Fruit fly (Drosophila melanogaster) whole organism, embryonic: Measurements from ENCODE around the gene mRpL14.

ENCODE experiments used
- CG10267 ChIP-seq: fragments of 200-800 bp; sonication (Bioruptor generic); optimal IDR thresholded peaks from 2 replicates; lab custom pipeline; 2018; ENCODE audit warnings: missing biosample characterization, mild to moderate bottlenecking, missing genetic modification characterization, moderate library complexity
- CG10565 ChIP-seq: fragments of 200-800 bp; sonication (Bioruptor generic); optimal IDR thresholded peaks from 3 replicates; lab custom pipeline; 2016; ENCODE audit warnings: missing biosample characterization, mild to moderate bottlenecking, missing genetic modification characterization
- CG14860 ChIP-seq: fragments of 200-800 bp; sonication (Bioruptor generic); IDR thresholded peaks from 3 replicates; pipeline ENCODE4 v1.3.6; 2022; ENCODE audit warnings: missing biosample characterization, missing genetic modification characterization; ENCODE audit not compliant: partially characterized antibody
- CG15696 ChIP-seq: fragments of 200-800 bp; sonication (Bioruptor generic); optimal IDR thresholded peaks from 2 replicates; lab custom pipeline; 2019; ENCODE audit warnings: missing biosample characterization, mild to moderate bottlenecking, missing genetic modification characterization, moderate library complexity
- CG18476 ChIP-seq: fragments of 200-800 bp; sonication (Bioruptor generic); optimal IDR thresholded peaks from 2 replicates; lab custom pipeline; 2016; ENCODE audit warnings: missing biosample characterization, mild to moderate bottlenecking, missing genetic modification characterization
- CG2199 ChIP-seq: fragments of 200-800 bp; sonication (Bioruptor generic); IDR thresholded peaks from 3 replicates; pipeline ENCODE4 v1.3.6; 2022; ENCODE audit warnings: missing biosample characterization, missing genetic modification characterization
- CG31388 ChIP-seq: fragments of 200-800 bp; sonication (Bioruptor generic); optimal IDR thresholded peaks from 2 replicates; lab custom pipeline; 2016; ENCODE audit warnings: missing biosample characterization, missing genetic modification characterization
- CG32767 ChIP-seq: fragments of 200-800 bp; sonication (Bioruptor generic); IDR thresholded peaks from 2 replicates; pipeline ENCODE4 v1.3.6; 2022; ENCODE audit warnings: missing biosample characterization, missing genetic modification characterization
- CG43689 ChIP-seq: fragments of 200-800 bp; sonication (Bioruptor generic); IDR thresholded peaks from 2 replicates; pipeline ENCODE4 v1.3.6; 2022; ENCODE audit warnings: missing biosample characterization, missing genetic modification characterization
- CG7556 ChIP-seq: fragments of 200-800 bp; sonication (Bioruptor generic); optimal IDR thresholded peaks from 2 replicates; lab custom pipeline; 2017; ENCODE audit warnings: missing biosample characterization, mild to moderate bottlenecking, missing genetic modification characterization
- CG7745 ChIP-seq: fragments of 200-800 bp; sonication (Bioruptor generic); optimal IDR thresholded peaks from 2 replicates; lab custom pipeline; 2018; ENCODE audit warnings: missing biosample characterization, mild to moderate bottlenecking, missing genetic modification characterization, moderate library complexity
- CG7963 ChIP-seq: fragments of 200-800 bp; sonication (Bioruptor generic); IDR thresholded peaks from 3 replicates; pipeline ENCODE4 v1.3.6; 2022; ENCODE audit warnings: missing biosample characterization, missing genetic modification characterization; ENCODE audit not compliant: partially characterized antibody
- CG9797 ChIP-seq: fragments of 200-800 bp; sonication (Bioruptor generic); optimal IDR thresholded peaks from 3 replicates; lab custom pipeline; 2018; ENCODE audit warnings: missing biosample characterization, mild to moderate bottlenecking, missing genetic modification characterization
- CTCF ChIP-seq: fragments of 200-800 bp; sonication (Bioruptor generic); optimal IDR thresholded peaks from 2 replicates; lab custom pipeline; 2017; ENCODE audit warnings: missing biosample characterization, mild to moderate bottlenecking, missing genetic modification characterization, moderate library complexity
- CoRest ChIP-seq: fragments of 200-800 bp; sonication (Bioruptor generic); optimal IDR thresholded peaks from 3 replicates; lab custom pipeline; 2018; ENCODE audit warnings: missing biosample characterization, mild to moderate bottlenecking, missing genetic modification characterization, moderate library complexity
- Dfd ChIP-seq, 2 experiments: fragments of >200 bp; optimal IDR thresholded peaks; 2 replicates each; lab custom pipeline; 2017; ENCODE audit warnings: missing biosample characterization in 2 of 2, missing genetic modification characterization in 2 of 2
- Fer1 ChIP-seq: fragments of 200-800 bp; sonication (Bioruptor generic); optimal IDR thresholded peaks from 2 replicates; lab custom pipeline; 2017; ENCODE audit warnings: missing biosample characterization, mild to moderate bottlenecking, missing genetic modification characterization
- Fer3 ChIP-seq: fragments of 200-800 bp; sonication (Bioruptor generic); optimal IDR thresholded peaks from 2 replicates; lab custom pipeline; 2018; ENCODE audit warnings: missing biosample characterization, mild to moderate bottlenecking, missing genetic modification characterization, moderate library complexity
- H15 ChIP-seq: fragments of 200-800 bp; sonication (Bioruptor generic); IDR thresholded peaks from 3 replicates; pipeline ENCODE4 v1.3.6; 2022; ENCODE audit warnings: missing biosample characterization, missing genetic modification characterization
- Lpt ChIP-seq: fragments of >200 bp; optimal IDR thresholded peaks from 2 replicates; lab custom pipeline; 2018; ENCODE audit warnings: missing biosample characterization, missing genetic modification characterization
- Med ChIP-seq: fragments of 200-800 bp; sonication (Bioruptor generic); peaks from one replicate; lab custom pipeline; 2016; ENCODE audit warnings: missing biosample characterization, missing genetic modification characterization, mild to moderate bottlenecking, inconsistent platforms, moderate library complexity
- Sin3A ChIP-seq: fragments of >200 bp; optimal IDR thresholded peaks from 2 replicates; lab custom pipeline; 2018
- Sry-β ChIP-seq: fragments of 200-800 bp; sonication (Bioruptor generic); optimal IDR thresholded peaks from 2 replicates; lab custom pipeline; 2018; ENCODE audit warnings: missing biosample characterization, mild to moderate bottlenecking, missing genetic modification characterization, moderate library complexity
- Ssrp ChIP-seq: fragments of 200-800 bp; sonication (Bioruptor generic); optimal IDR thresholded peaks from 2 replicates; lab custom pipeline; 2018; ENCODE audit warnings: missing biosample characterization, mild to moderate bottlenecking, missing genetic modification characterization, moderate library complexity
- Stat92E ChIP-seq, 3 experiments: fragments of >200 bp in 2 of 3; fragments of 200-800 bp in 1 of 3; sonication (Bioruptor generic) in 1 of 3; optimal IDR thresholded peaks; 2 replicates each; lab custom pipeline; 2017 to 2019; ENCODE audit warnings: missing biosample characterization in 3 of 3, missing genetic modification characterization in 3 of 3, mild to moderate bottlenecking in 1 of 3, moderate library complexity in 1 of 3
- bcd ChIP-seq: fragments of 200-800 bp; sonication (Bioruptor generic); optimal IDR thresholded peaks from 2 replicates; lab custom pipeline; 2017; ENCODE audit warnings: missing biosample characterization, mild to moderate bottlenecking, missing genetic modification characterization
- cad ChIP-seq: fragments of >200 bp; optimal IDR thresholded peaks from 2 replicates; lab custom pipeline; 2017; ENCODE audit warnings: missing biosample characterization, missing genetic modification characterization
- cato ChIP-seq: fragments of 200-800 bp; sonication (Bioruptor generic); optimal IDR thresholded peaks from 2 replicates; lab custom pipeline; 2016; ENCODE audit warnings: missing biosample characterization, missing genetic modification characterization, borderline replicate concordance
- cg ChIP-seq: fragments of 200-800 bp; sonication (Bioruptor generic); optimal IDR thresholded peaks from 3 replicates; lab custom pipeline; 2019; ENCODE audit warnings: missing biosample characterization, mild to moderate bottlenecking, missing genetic modification characterization, moderate library complexity
- corto ChIP-seq: fragments of 200-800 bp; sonication (Bioruptor generic); optimal IDR thresholded peaks from 2 replicates; lab custom pipeline; 2016; ENCODE audit warnings: missing biosample characterization, mild to moderate bottlenecking, missing genetic modification characterization, moderate library complexity
- disco-r ChIP-seq: fragments of 200-800 bp; sonication (Bioruptor generic); optimal IDR thresholded peaks from 2 replicates; lab custom pipeline; 2016; ENCODE audit warnings: missing biosample characterization, missing genetic modification characterization
- dysf ChIP-seq: fragments of 200-800 bp; sonication (Bioruptor generic); IDR thresholded peaks from 3 replicates; pipeline ENCODE4 v1.3.6; 2022; ENCODE audit warnings: missing biosample characterization, missing genetic modification characterization
- emc ChIP-seq: fragments of 200-800 bp; sonication (Bioruptor generic); optimal IDR thresholded peaks from 2 replicates; lab custom pipeline; 2016; ENCODE audit warnings: missing biosample characterization, missing genetic modification characterization
- ewg ChIP-seq: fragments of 200-800 bp; sonication (Bioruptor generic); optimal IDR thresholded peaks from 3 replicates; lab custom pipeline; 2017; ENCODE audit warnings: mild to moderate bottlenecking, missing biosample characterization, missing genetic modification reagents, missing genetic modification characterization
- eyg ChIP-seq: fragments of 200-800 bp; sonication (Bioruptor generic); optimal IDR thresholded peaks from 3 replicates; lab custom pipeline; 2016; ENCODE audit warnings: missing biosample characterization, missing genetic modification characterization
- ftz-f1 ChIP-seq: fragments of 200-800 bp; sonication (Bioruptor generic); optimal IDR thresholded peaks from 2 replicates; lab custom pipeline; 2016; ENCODE audit warnings: missing biosample characterization, missing genetic modification characterization
- grau ChIP-seq: fragments of 200-800 bp; optimal IDR thresholded peaks from 3 replicates; lab custom pipeline; 2019; ENCODE audit warnings: missing biosample characterization, mild to moderate bottlenecking, missing genetic modification characterization, moderate library complexity
- kay ChIP-seq: fragments of 200-800 bp; sonication (Bioruptor generic); optimal IDR thresholded peaks from 2 replicates; lab custom pipeline; 2016; ENCODE audit warnings: missing biosample characterization, missing genetic modification characterization
- ken ChIP-seq: fragments of 200-800 bp; sonication (Bioruptor generic); IDR thresholded peaks from 3 replicates; pipeline ENCODE4 v1.3.6; 2022; ENCODE audit warnings: missing biosample characterization, missing genetic modification characterization
- lola ChIP-seq, 3 experiments: fragments of >200 bp in 2 of 3; fragments of 200-800 bp in 1 of 3; sonication (Bioruptor generic) in 1 of 3; optimal IDR thresholded peaks; 2 replicates each; lab custom pipeline; 2017 to 2019; ENCODE audit warnings: missing biosample characterization in 3 of 3, missing genetic modification characterization in 3 of 3, mild to moderate bottlenecking in 1 of 3, moderate library complexity in 1 of 3
- org-1 ChIP-seq: fragments of 200-800 bp; sonication (Bioruptor generic); optimal IDR thresholded peaks from 2 replicates; lab custom pipeline; 2017; ENCODE audit warnings: missing biosample characterization, missing genetic modification characterization
- pzg ChIP-seq: fragments of 200-800 bp; sonication (Bioruptor generic); optimal IDR thresholded peaks from 3 replicates; lab custom pipeline; 2018; ENCODE audit warnings: missing biosample characterization, mild to moderate bottlenecking, missing genetic modification characterization, moderate library complexity
- sd ChIP-seq: fragments of 200-800 bp; sonication (Bioruptor generic); optimal IDR thresholded peaks from 3 replicates; lab custom pipeline; 2018; ENCODE audit warnings: missing biosample characterization, mild to moderate bottlenecking, missing genetic modification characterization, moderate library complexity
- slp2 ChIP-seq: fragments of 200-800 bp; sonication (Bioruptor generic); optimal IDR thresholded peaks from 2 replicates; lab custom pipeline; 2016; ENCODE audit warnings: missing biosample characterization, missing genetic modification characterization
- toy ChIP-seq: fragments of 200-800 bp; sonication (Bioruptor generic); IDR thresholded peaks from 2 replicates; pipeline ENCODE4 v1.3.6; 2022; ENCODE audit warnings: missing biosample characterization, missing genetic modification characterization
- ttk ChIP-seq: fragments of 200-800 bp; sonication (Bioruptor generic); IDR thresholded peaks from 2 replicates; pipeline ENCODE4 v2.1.2; 2022; ENCODE audit warnings: missing biosample characterization, missing genetic modification characterization
- unc-4 ChIP-seq: fragments of 200-800 bp; sonication (Bioruptor generic); IDR thresholded peaks from 2 replicates; pipeline ENCODE4 v1.3.6; 2022; ENCODE audit warnings: missing biosample characterization, missing genetic modification characterization; ENCODE audit not compliant: partially characterized antibody
- vnd ChIP-seq: fragments of 200-800 bp; sonication (Bioruptor generic); IDR thresholded peaks from 3 replicates; pipeline ENCODE4 v1.3.6; 2022; ENCODE audit warnings: missing biosample characterization, missing genetic modification characterization; ENCODE audit not compliant: partially characterized antibody
- wek ChIP-seq: fragments of 200-800 bp; sonication (Bioruptor generic); optimal IDR thresholded peaks from 3 replicates; lab custom pipeline; 2018; ENCODE audit warnings: missing biosample characterization, mild to moderate bottlenecking, missing genetic modification characterization, moderate library complexity

The mRpL14 gene

dm6 chrX:2297428-2298200, 46.8 kb downstream of the mRpL14 start (continued):
- no peak for TF ChIP-seq vnd (GFP tag; lab: Robert Waterston, UW)
- peak; percentile 95 for TF ChIP-seq ftz-f1
- peak; percentile 93 for TF ChIP-seq toy
- peak; percentile 99 for TF ChIP-seq CG2199 (GFP tag; lab: Robert Waterston, UW)
- TF ChIP-seq CG7745 (tag; lab: Kevin White, UChicago), result peak; percentile 65
- peak; percentile 98 for TF ChIP-seq cato (GFP tag; lab: Kevin White, UChicago)
- TF ChIP-seq bcd, result peak; percentile 99
- no peak for TF ChIP-seq corto (GFP tag; lab: Kevin White, UChicago)
- no peak for TF ChIP-seq CG7963 (GFP tag; lab: Robert Waterston, UW)
- TF ChIP-seq CG43689 (GFP tag; lab: Robert Waterston, UW), result peak; percentile 96
- peak; percentile 94 for TF ChIP-seq wek (GFP tag; lab: Kevin White, UChicago)
- no peak for TF ChIP-seq unc-4 (GFP tag; lab: Robert Waterston, UW)
- TF ChIP-seq cg (GFP tag; lab: Kevin White, UChicago), result peak; percentile 8
- peak; percentile 99 for TF ChIP-seq slp2 (GFP tag; lab: Kevin White, UChicago)
- TF ChIP-seq kay, result peak; percentile 97
- TF ChIP-seq Lpt (GFP tag; lab: Kevin White, UChicago), result no peak
- peak; percentile 76 for TF ChIP-seq CTCF (GFP tag; lab: Kevin White, UChicago)
- TF ChIP-seq Stat92E (GFP tag; optimal IDR thresholded peaks at IDR 0.05; lab: Kevin White, UChicago), result peak in 1 of 3 experiments; percentile 94
- TF ChIP-seq CG32767 (GFP tag; lab: Robert Waterston, UW), result peak; percentile 98
- TF ChIP-seq Dfd (GFP tag; optimal IDR thresholded peaks at IDR 0.05; lab: Kevin White, UChicago), result no peak
- peak; percentile 97 for TF ChIP-seq CG31388 (GFP tag; lab: Kevin White, UChicago)
- TF ChIP-seq lola (GFP tag; optimal IDR thresholded peaks at IDR 0.05; lab: Kevin White, UChicago), result peak in 1 of 3 experiments; percentile 94
- TF ChIP-seq cad (GFP tag; lab: Kevin White, UChicago), result no peak
- peak; percentile 33 for TF ChIP-seq pzg (GFP tag; lab: Kevin White, UChicago)
- peak; percentile 99 for TF ChIP-seq dysf (GFP tag; lab: Robert Waterston, UW)
- TF ChIP-seq eyg, result peak; percentile 96
- TF ChIP-seq ken, result peak; percentile 99
- TF ChIP-seq CG10565 (GFP tag; lab: Kevin White, UChicago), result peak; percentile 95
- TF ChIP-seq grau (tag; lab: Kevin White, UChicago), result peak; percentile 100
- TF ChIP-seq CG18476 (GFP tag; lab: Kevin White, UChicago), result peak; percentile 97
- TF ChIP-seq CoRest (tag; lab: Kevin White, UChicago), result peak; percentile 98
- peak; percentile 98 for TF ChIP-seq Ssrp (tag; lab: Kevin White, UChicago)
- TF ChIP-seq sd (tag; lab: Kevin White, UChicago), result peak; percentile 94
- TF ChIP-seq org-1 (GFP tag; lab: Kevin White, UChicago), result peak; percentile 99
- TF ChIP-seq Sin3A, result no peak
- peak; percentile 98 for TF ChIP-seq ewg (GFP tag; lab: Kevin White, UChicago)
- TF ChIP-seq CG15696, result peak; percentile 88
- peak; percentile 99 for TF ChIP-seq CG7556
- TF ChIP-seq CG10267 (tag; lab: Kevin White, UChicago), result peak; percentile 92
- TF ChIP-seq Fer1, result peak; percentile 98
- peak; percentile 98 for TF ChIP-seq H15
- TF ChIP-seq Fer3 (tag; lab: Kevin White, UChicago), result peak; percentile 98
- peak; percentile 98 for TF ChIP-seq disco-r (GFP tag; lab: Kevin White, UChicago)
- TF ChIP-seq CG14860, result no peak
- TF ChIP-seq Sry-β (GFP tag; lab: Kevin White, UChicago), result peak; percentile 68
- TF ChIP-seq Med, result peak; percentile 100
- TF ChIP-seq emc, result peak; percentile 97
- peak; percentile 60 for TF ChIP-seq CG9797 (GFP tag; lab: Kevin White, UChicago)
- TF ChIP-seq ttk (GFP tag; lab: Robert Waterston, UW), result peak; percentile 98
